Worm (Caenorhabditis elegans) whole organism, midembryonic: ENCODE data around the gene nhr-264.
"Not testable (repeated sequence)": the region's sequence is repeated elsewhere in the genome, so short reads cannot be mapped to it uniquely, and the experiment has no call there.

Experiments used
- T22C8.4 ChIP-seq: fragments of 200-800 bp; sonication (Bioruptor generic); IDR thresholded peaks from 2 replicates; pipeline ENCODE4 v1.3.6; 2022; ENCODE audit warnings: missing genetic modification characterization, missing compliant biosample characterization
- cog-1 ChIP-seq: sonication (generic microtip); optimal IDR thresholded peaks from 2 replicates; lab custom pipeline; 2016; ENCODE audit warnings: missing genetic modification characterization, missing compliant biosample characterization
- flt-1 ChIP-seq: fragments of 200-800 bp; sonication (Bioruptor generic); IDR thresholded peaks from 2 replicates; pipeline ENCODE4 v1.3.6; 2022; ENCODE audit warnings: missing genetic modification characterization, missing compliant biosample characterization
- klf-2 ChIP-seq: fragments of 200-800 bp; sonication (Bioruptor generic); conservative IDR thresholded peaks from 2 replicates; pipeline ENCODE4 v1.3.6; 2022; ENCODE audit warnings: missing genetic modification reagents, missing genetic modification characterization, missing compliant biosample characterization
- med-1 ChIP-seq: sonication (generic microtip); optimal IDR thresholded peaks from 2 replicates; lab custom pipeline; 2017; ENCODE audit warnings: missing genetic modification characterization, mild to moderate bottlenecking, missing compliant biosample characterization, antibody characterized with exemption, missing genetic modification reagents; ENCODE audit not compliant: insufficient read depth
- ref-1 ChIP-seq: fragments of 200-800 bp; sonication (Bioruptor generic); conservative IDR thresholded peaks from 2 replicates; pipeline ENCODE4 v1.3.6; 2022; ENCODE audit warnings: missing genetic modification reagents, missing genetic modification characterization, missing compliant biosample characterization
- tab-1 ChIP-seq: fragments of 200-800 bp; sonication (Bioruptor generic); IDR thresholded peaks from 2 replicates; pipeline ENCODE4 v1.3.6; 2022; ENCODE audit warnings: missing genetic modification characterization, missing compliant biosample characterization
- ztf-23 ChIP-seq: fragments of 200-800 bp; sonication (Bioruptor generic); IDR thresholded peaks from 2 replicates; pipeline ENCODE4 v1.3.6; 2022; ENCODE audit warnings: missing genetic modification reagents, missing genetic modification characterization, missing compliant biosample characterization
- ztf-29 ChIP-seq: fragments of 200-800 bp; sonication (Bioruptor generic); IDR thresholded peaks from 2 replicates; pipeline ENCODE4 v1.3.6; 2022; ENCODE audit warnings: missing genetic modification reagents, missing genetic modification characterization, missing compliant biosample characterization

Gene nhr-264

ce11 chrIV:9323989-9324506 lies 30.3 kb upstream of the nhr-264 start, which contains the start of the genes nspg-11 and F49C12.15:
Gene nspg-11, minus strand, starts transcription at chrIV:9324089.
Gene F49C12.15, plus strand, starts transcription at chrIV:9324456.
- TF ChIP-seq ref-1 (GFP tag; lab: Robert Waterston, UW): no peak
- no peak for TF ChIP-seq klf-2 (GFP tag; lab: Robert Waterston, UW)
- TF ChIP-seq ztf-29 (GFP tag; lab: Robert Waterston, UW): no peak
- no peak for TF ChIP-seq tab-1 (GFP tag; lab: Robert Waterston, UW)
- TF ChIP-seq cog-1 (tag; lab: Kevin White, UChicago): no peak
- no peak for TF ChIP-seq med-1 (GFP tag; lab: Kevin White, UChicago)

DNA sequence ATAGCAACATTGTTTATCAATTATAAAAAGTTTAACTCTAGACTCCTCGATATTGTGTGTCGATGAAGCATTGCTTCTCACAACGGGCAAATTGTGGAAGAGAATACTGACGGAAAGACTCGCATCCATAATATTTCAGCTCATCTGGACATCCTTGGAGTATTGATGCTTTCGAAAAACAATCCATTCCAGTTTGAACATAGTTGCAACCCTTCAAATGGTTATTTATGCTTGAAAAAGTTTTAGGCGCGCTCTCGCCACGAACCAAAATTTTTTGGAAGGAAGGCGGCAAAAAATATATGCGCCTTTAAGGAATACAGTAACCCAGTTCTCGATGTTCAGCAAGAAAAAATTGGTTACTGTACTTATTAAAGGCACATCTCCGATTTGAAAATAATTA lies 28.8 kb upstream of the nhr-264 start:
- TF ChIP-seq ztf-23 (no peak), flt-1 (GFP tag; lab: Robert Waterston, UW) (no peak), klf-2 (GFP tag; lab: Robert Waterston, UW) (no peak), T22C8.4 (no peak), cog-1 (tag; lab: Kevin White, UChicago) (no peak), ref-1 (GFP tag; lab: Robert Waterston, UW) (no peak), ztf-29 (GFP tag; lab: Robert Waterston, UW) (no peak), tab-1 (GFP tag; lab: Robert Waterston, UW) (no peak), med-1 (GFP tag; lab: Kevin White, UChicago) (no peak)

DNA sequence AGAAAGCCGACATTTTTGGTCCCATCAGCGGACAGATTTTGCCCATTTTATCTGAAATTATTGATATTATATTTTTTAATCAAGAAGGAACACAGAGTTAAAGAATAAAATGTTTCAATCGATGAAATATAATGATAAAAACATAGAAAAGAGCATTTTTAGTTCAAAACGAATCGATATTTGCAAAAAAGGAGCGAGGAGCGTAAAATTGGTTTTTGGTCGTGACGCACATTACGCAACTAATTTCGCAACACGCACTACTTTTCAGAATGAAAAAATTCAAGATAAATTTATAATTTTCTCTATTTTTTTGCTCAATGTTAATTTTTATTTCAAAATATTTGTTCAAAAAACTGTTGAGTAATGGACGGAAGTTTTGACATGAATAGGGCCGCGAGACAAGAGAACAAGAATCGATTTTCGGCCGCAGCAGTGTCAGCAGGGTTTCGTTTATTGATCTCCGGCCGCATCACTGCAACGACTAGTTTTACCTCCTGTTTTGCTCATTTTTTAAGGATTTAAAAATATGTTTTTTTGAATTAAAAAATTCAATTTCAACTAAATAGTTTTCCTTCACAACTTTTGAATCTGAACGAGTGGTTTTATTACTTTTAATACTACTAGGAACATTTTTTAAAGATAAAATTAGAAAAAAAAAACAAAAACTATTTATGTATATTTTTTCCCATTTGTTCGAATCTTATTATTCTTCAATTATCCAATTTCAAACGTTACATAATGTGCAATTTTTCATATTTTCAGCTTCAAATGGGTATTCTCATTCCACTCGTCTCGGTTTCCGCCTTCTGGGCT lies 27.5 kb upstream of the nhr-264 start, which contains the start of the genes F49C12.12 and vha-17:
Gene F49C12.12, minus strand, starts transcription at position 51 of the 813 bp plus-strand sequence.
Gene vha-17, plus strand, starts transcription at position 763 of the 813 bp plus-strand sequence.
- TF ChIP-seq tab-1 (GFP tag; lab: Robert Waterston, UW): no peak
- 0 out of 2 replicates have a peak, but pooled peaks have one; percentile 46 for TF ChIP-seq T22C8.4

DNA sequence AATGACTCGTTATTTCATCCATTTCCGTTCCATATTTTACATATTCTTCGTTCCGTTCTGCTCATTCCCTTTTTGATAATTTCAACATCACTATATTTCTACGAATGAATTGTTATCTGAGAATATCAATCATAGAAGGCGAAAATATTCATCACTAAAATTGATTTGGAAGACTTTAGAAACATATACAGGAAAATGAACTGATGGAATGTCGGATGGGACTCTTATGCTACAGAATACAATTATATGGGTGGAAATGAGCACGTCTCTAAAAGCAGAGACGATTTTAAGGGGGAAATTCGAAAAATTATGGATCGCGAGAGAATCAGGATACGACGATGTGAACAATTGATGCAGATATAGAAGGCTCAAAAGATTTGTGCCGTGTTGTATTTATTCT lies 26.3 kb upstream of the nhr-264 start:
- no peak for TF ChIP-seq tab-1 (GFP tag; lab: Robert Waterston, UW)
- no peak for TF ChIP-seq ztf-29 (GFP tag; lab: Robert Waterston, UW)
- TF ChIP-seq ref-1 (GFP tag; lab: Robert Waterston, UW): no peak
- no peak for TF ChIP-seq T22C8.4

DNA sequence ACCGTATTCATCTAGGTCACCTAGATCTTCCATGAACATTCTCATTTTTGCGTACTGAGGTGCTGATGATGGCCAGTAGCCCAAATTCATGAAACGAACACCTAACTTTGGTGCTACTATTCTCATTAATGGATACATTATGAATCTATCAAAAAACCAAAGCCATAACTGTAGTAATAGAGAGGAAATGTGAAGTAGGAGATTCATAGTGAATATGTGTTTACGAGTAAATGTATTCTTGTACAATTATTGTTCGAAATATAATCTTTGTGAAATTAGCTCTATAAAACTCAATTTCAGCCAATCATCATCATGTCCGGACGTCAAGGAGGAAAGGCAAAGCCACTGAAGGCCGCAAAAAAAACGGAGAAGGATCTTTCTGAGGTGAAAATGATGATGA lies 25.4 kb upstream of the nhr-264 start, which contains the start of the genes F49C12.11 and nemt-1:
Gene F49C12.11, plus strand, starts transcription at position 301 of the 400 bp plus-strand sequence.
Gene nemt-1, minus strand, starts transcription at position 360 of the 400 bp plus-strand sequence.
- no peak for TF ChIP-seq ref-1 (GFP tag; lab: Robert Waterston, UW)
- no peak for TF ChIP-seq ztf-23
- TF ChIP-seq med-1 (GFP tag; lab: Kevin White, UChicago): no peak
- TF ChIP-seq cog-1 (tag; lab: Kevin White, UChicago): no peak
- no peak for TF ChIP-seq T22C8.4
- no peak for TF ChIP-seq klf-2 (GFP tag; lab: Robert Waterston, UW)
- no peak for TF ChIP-seq flt-1 (GFP tag; lab: Robert Waterston, UW)
- no peak for TF ChIP-seq ztf-29 (GFP tag; lab: Robert Waterston, UW)
- TF ChIP-seq tab-1 (GFP tag; lab: Robert Waterston, UW): no peak

DNA sequence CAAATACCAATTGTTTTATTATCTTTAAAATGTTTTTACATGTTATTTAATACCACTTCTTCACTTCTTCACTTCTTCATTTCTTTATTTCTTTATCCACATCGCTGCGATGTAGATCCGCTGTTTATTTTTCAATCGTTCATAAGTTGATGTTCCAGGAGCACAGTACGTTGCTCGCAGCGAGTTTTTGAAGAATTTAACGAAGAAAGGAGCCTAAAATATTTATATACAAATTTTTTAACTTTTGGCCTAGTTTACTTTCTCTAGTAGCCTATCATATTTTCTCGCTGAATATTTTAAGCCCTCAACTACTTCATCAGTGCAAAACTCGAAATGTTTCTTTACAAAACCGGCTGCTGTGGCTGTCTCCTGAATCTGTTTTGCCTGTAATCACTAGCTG lies 24.4 kb upstream of the nhr-264 start:
- no peak for TF ChIP-seq cog-1 (tag; lab: Kevin White, UChicago)
- no peak for TF ChIP-seq ztf-29 (GFP tag; lab: Robert Waterston, UW)
- no peak for TF ChIP-seq flt-1 (GFP tag; lab: Robert Waterston, UW)

DNA sequence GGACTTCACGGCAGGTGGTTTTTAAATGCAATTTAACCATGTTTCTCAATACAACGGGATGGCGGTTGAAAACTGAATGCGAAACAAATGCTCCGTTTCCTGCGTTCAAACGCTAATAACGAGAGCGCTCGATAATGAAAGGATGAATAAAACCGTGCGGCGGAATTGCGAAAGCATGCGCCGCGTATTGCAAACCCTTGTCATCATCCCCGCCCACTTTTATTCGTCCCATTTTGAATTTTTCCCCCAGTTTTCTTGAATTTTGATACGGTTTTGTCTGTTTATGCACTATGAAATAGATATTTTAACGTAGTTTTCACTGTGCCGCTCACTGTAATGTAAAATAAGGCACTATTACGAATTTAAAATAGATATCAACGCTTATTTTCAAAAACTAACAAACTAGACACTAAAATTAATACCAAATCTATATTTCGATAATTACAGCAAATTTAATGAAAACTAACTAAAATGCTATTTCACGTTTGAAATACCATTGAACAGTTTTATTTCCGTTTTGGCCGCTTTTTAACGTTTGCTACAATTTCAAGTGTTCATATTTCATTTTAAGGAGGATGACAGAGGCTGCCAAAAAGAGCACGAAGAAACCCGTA lies 22.4 kb upstream of the nhr-264 start, which contains the start of the genes F49C12.9 and rpn-7:
Gene F49C12.9, minus strand, starts transcription at position 148 of the 614 bp plus-strand sequence.
Gene rpn-7, plus strand, starts transcription at position 564 of the 614 bp plus-strand sequence.
- TF ChIP-seq cog-1 (tag; lab: Kevin White, UChicago): peak; percentile 52
- TF ChIP-seq med-1 (GFP tag; lab: Kevin White, UChicago): peak; percentile 86
- TF ChIP-seq ztf-23: peak; percentile 85
- no peak for TF ChIP-seq ref-1 (GFP tag; lab: Robert Waterston, UW)
- peak; percentile 81 for TF ChIP-seq tab-1 (GFP tag; lab: Robert Waterston, UW)

- TF ChIP-seq med-1 (GFP tag; lab: Kevin White, UChicago); cog-1 (tag; lab: Kevin White, UChicago); ref-1 (GFP tag; lab: Robert Waterston, UW): not testable (repeated sequence)
Observed at ce11 chrIV:9312827-9313226, 19.1 kb upstream of the nhr-264 start, which contains the start of gene F49C12.7. Gene F49C12.7, minus strand, starts transcription at chrIV:9312927.

- TF ChIP-seq flt-1 (GFP tag; lab: Robert Waterston, UW): no peak
- no peak for TF ChIP-seq ref-1 (GFP tag; lab: Robert Waterston, UW)
- TF ChIP-seq cog-1 (tag; lab: Kevin White, UChicago): no peak
- TF ChIP-seq ztf-23: no peak
- no peak for TF ChIP-seq ztf-29 (GFP tag; lab: Robert Waterston, UW)
- no peak for TF ChIP-seq tab-1 (GFP tag; lab: Robert Waterston, UW)
- TF ChIP-seq med-1 (GFP tag; lab: Kevin White, UChicago): no peak
- no peak for TF ChIP-seq T22C8.4
- TF ChIP-seq klf-2 (GFP tag; lab: Robert Waterston, UW): no peak
Observed at ce11 chrIV:9310935-9311566, 17.3 kb upstream of the nhr-264 start.
